Fruit fly (Drosophila melanogaster) whole organism, pupa: Measurements from ENCODE around the gene inaF-B.

Experiments used
- CG10348 ChIP-seq: fragments of 200-800 bp; sonication (Bioruptor generic); IDR thresholded peaks from 2 replicates; pipeline ENCODE4 v1.3.6; 2022; ENCODE audit warnings: missing biosample characterization, missing genetic modification characterization
- CG12605 ChIP-seq: fragments of 200-800 bp; sonication (Bioruptor generic); IDR thresholded peaks from 2 replicates; pipeline ENCODE4 v1.3.6; 2022; ENCODE audit warnings: missing biosample characterization, missing genetic modification characterization
- CG13204 ChIP-seq: fragments of 200-800 bp; sonication (Bioruptor generic); optimal IDR thresholded peaks from 2 replicates; lab custom pipeline; 2018; ENCODE audit warnings: missing biosample characterization, mild to moderate bottlenecking, missing genetic modification characterization, moderate library complexity
- CG14655 ChIP-seq: fragments of 200-800 bp; sonication (Bioruptor generic); optimal IDR thresholded peaks from 3 replicates; lab custom pipeline; 2017; ENCODE audit warnings: mild to moderate bottlenecking, missing biosample characterization, missing genetic modification reagents, missing genetic modification characterization
- CG15710 ChIP-seq: fragments of 200-800 bp; sonication (Bioruptor generic); optimal IDR thresholded peaks from 2 replicates; lab custom pipeline; 2018; ENCODE audit warnings: missing biosample characterization, mild to moderate bottlenecking, missing genetic modification characterization, moderate library complexity
- CG17806 ChIP-seq: fragments of 200-800 bp; sonication (Bioruptor generic); optimal IDR thresholded peaks from 2 replicates; lab custom pipeline; 2018; ENCODE audit warnings: missing biosample characterization, mild to moderate bottlenecking, missing genetic modification characterization, moderate library complexity
- CG32121 ChIP-seq: fragments of 200-800 bp; sonication (Bioruptor generic); IDR thresholded peaks from 2 replicates; pipeline ENCODE4 v1.3.6; 2022; ENCODE audit warnings: missing biosample characterization, missing genetic modification characterization
- CG34367 ChIP-seq: fragments of 200-800 bp; sonication (Bioruptor generic); optimal IDR thresholded peaks from 2 replicates; lab custom pipeline; 2018; ENCODE audit warnings: missing biosample characterization, mild to moderate bottlenecking, missing genetic modification characterization
- CG4496 ChIP-seq: fragments of 200-800 bp; sonication (Bioruptor generic); IDR thresholded peaks from 3 replicates; pipeline ENCODE4 v1.3.6; 2022; ENCODE audit warnings: missing biosample characterization, missing genetic modification characterization
- CG8159 ChIP-seq: fragments of 200-800 bp; sonication (Bioruptor generic); optimal IDR thresholded peaks from 3 replicates; lab custom pipeline; 2018; ENCODE audit warnings: missing biosample characterization, mild to moderate bottlenecking, missing genetic modification characterization, moderate library complexity
- CG8301 ChIP-seq: fragments of 200-800 bp; sonication (Bioruptor generic); optimal IDR thresholded peaks from 2 replicates; lab custom pipeline; 2018; ENCODE audit warnings: missing biosample characterization, mild to moderate bottlenecking, missing genetic modification characterization
- CG9948 ChIP-seq: fragments of 200-800 bp; sonication (Bioruptor generic); optimal IDR thresholded peaks from 2 replicates; lab custom pipeline; 2018; ENCODE audit warnings: missing biosample characterization, mild to moderate bottlenecking, missing genetic modification characterization, moderate library complexity
- D1 ChIP-seq: fragments of 200-800 bp; sonication (Bioruptor generic); optimal IDR thresholded peaks from 2 replicates; lab custom pipeline; 2018; ENCODE audit warnings: missing biosample characterization, mild to moderate bottlenecking, missing genetic modification characterization, moderate library complexity
- EcR ChIP-seq: fragments of 200-800 bp; sonication (Bioruptor generic); optimal IDR thresholded peaks from 3 replicates; lab custom pipeline; 2019; ENCODE audit warnings: missing biosample characterization, missing genetic modification characterization, mild to moderate bottlenecking, moderate library complexity, missing genetic modification reagents
- Ets98B ChIP-seq: fragments of 200-800 bp; sonication (Bioruptor generic); IDR thresholded peaks from 2 replicates; pipeline ENCODE4 v1.3.6; 2022; ENCODE audit warnings: missing biosample characterization, missing genetic modification characterization
- Pif1A ChIP-seq: fragments of 200-800 bp; sonication (Bioruptor generic); optimal IDR thresholded peaks from 3 replicates; lab custom pipeline; 2016; ENCODE audit warnings: missing biosample characterization, missing genetic modification characterization
- Pif1B ChIP-seq: fragments of 200-800 bp; sonication (Bioruptor generic); optimal IDR thresholded peaks from 3 replicates; lab custom pipeline; 2016; ENCODE audit warnings: missing biosample characterization, missing genetic modification characterization
- Snoo ChIP-seq: fragments of 200-800 bp; sonication (Bioruptor generic); optimal IDR thresholded peaks from 3 replicates; lab custom pipeline; 2017; ENCODE audit warnings: missing biosample characterization, mild to moderate bottlenecking, missing genetic modification characterization, inconsistent platforms
- fd96Ca ChIP-seq: fragments of 200-800 bp; sonication (Bioruptor generic); IDR thresholded peaks from 3 replicates; pipeline ENCODE4 v1.3.6; 2022; ENCODE audit warnings: missing biosample characterization, missing genetic modification characterization
- gl ChIP-seq: fragments of 200-800 bp; sonication (Bioruptor generic); optimal IDR thresholded peaks from 2 replicates; lab custom pipeline; 2018; ENCODE audit warnings: missing biosample characterization, mild to moderate bottlenecking, missing genetic modification characterization
- rn ChIP-seq: fragments of 200-800 bp; sonication (Bioruptor generic); IDR thresholded peaks from 2 replicates; pipeline ENCODE4 v1.3.6; 2022; ENCODE audit warnings: missing biosample characterization, missing genetic modification characterization

The inaF-B gene

DNA sequence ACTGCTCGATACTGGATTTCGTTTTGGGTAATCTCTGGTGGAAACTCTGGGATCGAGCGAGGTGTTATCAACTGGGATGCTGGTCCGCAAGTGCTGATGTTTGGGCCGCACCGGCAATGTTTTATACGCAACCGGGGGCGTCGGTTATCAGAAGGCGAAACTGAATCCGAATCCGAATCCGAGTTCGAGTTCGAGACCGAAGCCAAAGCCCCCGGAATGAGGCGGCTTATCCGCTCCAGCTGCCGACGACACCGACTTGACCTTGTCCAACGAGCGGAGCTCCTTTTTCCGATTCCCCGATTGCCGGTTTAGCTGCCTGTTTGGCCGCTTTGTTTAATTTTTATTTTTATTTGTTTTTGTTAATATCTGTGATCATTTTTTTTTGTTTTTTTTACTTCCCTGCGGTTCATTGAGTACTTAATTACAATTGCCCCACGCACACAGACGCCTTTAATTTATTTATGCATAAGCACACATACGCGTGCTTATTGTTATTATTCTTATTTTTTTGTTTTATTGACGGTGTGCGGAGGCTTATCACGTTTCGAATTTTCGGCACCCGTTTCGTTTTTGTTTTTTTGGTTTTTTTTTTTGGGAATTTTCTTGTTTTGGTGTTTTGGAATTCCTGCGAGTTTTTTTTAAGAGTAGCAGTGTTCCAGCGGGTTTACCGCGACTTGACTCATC, 27.5 kb downstream of the inaF-B start, which contains the start of gene CG2444:
TSS of gene CG2444 (minus strand) at position 372 of the 684 bp plus-strand sequence.
- TF ChIP-seq CG9948: no peak
- TF ChIP-seq EcR (GFP tag; lab: Kevin White, UChicago): peak; percentile 28
- peak; percentile 26 for TF ChIP-seq Snoo (tag; lab: Kevin White, UChicago)

DNA sequence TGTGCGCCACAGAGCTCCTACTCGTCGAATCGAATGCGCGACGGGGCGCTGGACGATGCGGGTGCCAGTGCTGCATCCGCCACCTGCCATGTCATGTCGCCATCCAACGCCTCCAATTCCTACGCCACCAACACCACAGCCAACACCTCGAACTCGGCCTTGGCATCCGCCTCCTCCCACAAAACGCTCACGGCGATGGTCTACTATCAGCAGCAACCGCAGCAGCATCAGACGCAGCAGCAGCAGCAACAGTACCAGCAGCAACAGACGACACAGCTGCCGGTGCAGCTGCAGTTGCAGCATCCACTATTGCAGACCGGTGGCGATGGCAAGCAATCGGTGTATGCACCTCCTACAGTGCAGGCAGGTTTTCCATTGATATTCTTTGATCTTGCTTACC, 31.8 kb downstream of the inaF-B start:
- TF ChIP-seq CG14655 (GFP tag; lab: Kevin White, UChicago) (no peak), CG4496 (GFP tag; lab: Robert Waterston, UW) (no peak), Snoo (tag; lab: Kevin White, UChicago) (no peak), CG13204 (GFP tag; lab: Kevin White, UChicago) (no peak), CG32121 (GFP tag; lab: Robert Waterston, UW) (no peak)

DNA sequence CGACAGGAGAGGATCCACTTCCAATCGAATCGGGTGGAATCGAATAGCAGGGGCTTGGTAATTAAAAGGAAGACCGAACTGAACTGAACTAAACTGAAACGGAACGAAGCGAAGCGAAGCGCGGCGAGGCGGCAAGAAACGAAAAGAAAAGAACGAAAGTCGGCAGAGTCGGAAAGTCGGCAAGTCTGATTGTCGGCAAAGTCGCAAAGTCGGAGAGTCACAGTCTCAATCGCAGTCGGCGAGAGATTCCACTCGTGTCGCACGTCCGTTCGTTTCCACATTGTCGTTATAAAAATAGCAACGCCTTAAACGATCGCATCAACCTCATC, 36.7 kb downstream of the inaF-B start:
- peak; percentile 32 for TF ChIP-seq gl (tag; lab: Kevin White, UChicago)
- no peak for TF ChIP-seq CG15710 (tag; lab: Kevin White, UChicago)
- TF ChIP-seq CG12605: 0 out of 2 replicates have a peak, but pooled peaks have one; percentile 19
- TF ChIP-seq Snoo (tag; lab: Kevin White, UChicago): no peak
- TF ChIP-seq CG4496 (GFP tag; lab: Robert Waterston, UW): 0 out of 3 replicates have a peak, but pooled peaks have one; percentile 18
- no peak for TF ChIP-seq CG17806 (tag; lab: Kevin White, UChicago)
- no peak for TF ChIP-seq CG8159 (tag; lab: Kevin White, UChicago)

DNA sequence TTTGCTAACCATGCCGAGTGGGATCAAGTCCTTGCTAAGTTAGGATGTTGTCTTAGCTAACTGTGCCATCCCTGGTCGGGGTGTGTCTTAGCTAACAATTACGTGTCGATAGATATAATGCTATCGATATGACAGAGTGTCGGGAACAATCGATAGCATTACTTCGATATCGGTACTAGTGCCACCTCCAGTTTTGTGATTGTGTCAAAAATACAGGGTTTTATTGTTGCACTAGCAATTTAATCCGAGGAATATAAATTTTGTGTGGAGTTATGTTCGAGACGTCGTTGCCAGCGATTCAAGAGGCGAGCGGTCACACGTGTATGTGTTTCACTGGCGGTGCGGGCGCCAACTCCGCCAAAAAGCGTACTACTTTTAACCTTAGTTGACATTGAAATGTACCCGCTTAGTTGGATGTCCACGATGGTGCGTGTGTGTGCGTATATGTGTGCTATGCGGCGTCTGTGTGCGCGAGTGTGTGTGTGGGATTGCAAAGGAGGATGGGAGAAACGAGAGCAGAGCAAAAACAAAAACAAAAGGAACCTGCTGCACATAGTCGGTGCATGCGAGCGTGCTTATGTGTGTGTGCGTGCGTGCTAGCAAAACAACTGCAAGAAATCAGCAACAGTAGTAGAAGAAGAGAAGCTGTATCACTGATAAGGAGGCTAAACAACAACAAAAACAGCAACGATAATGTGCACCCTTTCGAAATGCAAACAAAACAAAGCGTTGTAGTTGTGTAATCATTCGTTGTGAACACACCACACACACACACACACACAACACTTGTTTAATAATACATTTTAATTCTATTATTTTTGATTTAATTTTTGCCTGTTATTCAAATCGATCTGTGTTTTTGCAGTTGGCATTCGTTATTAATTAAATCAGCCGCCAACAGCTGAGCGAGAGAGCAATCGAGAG, 37.3 kb downstream of the inaF-B start, which contains the start of gene PhKgamma:
TSS of gene PhKgamma (plus strand) at position 179 of the 924 bp plus-strand sequence.
- peak; percentile 61 for TF ChIP-seq gl (tag; lab: Kevin White, UChicago)
- peak; percentile 37 for TF ChIP-seq CG17806 (tag; lab: Kevin White, UChicago)
- TF ChIP-seq rn (GFP tag; lab: Robert Waterston, UW): no peak
- no peak for TF ChIP-seq Snoo (tag; lab: Kevin White, UChicago)
- peak; percentile 37 for TF ChIP-seq CG8159 (tag; lab: Kevin White, UChicago)
- TF ChIP-seq EcR (GFP tag; lab: Kevin White, UChicago): peak; percentile 72
- TF ChIP-seq Pif1A (GFP tag; lab: Kevin White, UChicago): peak; percentile 38
- TF ChIP-seq CG4496 (GFP tag; lab: Robert Waterston, UW): peak; percentile 49; the same call in 2 of the 3 replicates
- peak; percentile 46 for TF ChIP-seq D1 (tag; lab: Kevin White, UChicago)
- TF ChIP-seq CG9948: no peak
- peak; percentile 75 for TF ChIP-seq CG14655 (GFP tag; lab: Kevin White, UChicago)
- TF ChIP-seq Pif1B (GFP tag; lab: Kevin White, UChicago): peak; percentile 43
- TF ChIP-seq CG15710 (tag; lab: Kevin White, UChicago): peak; percentile 27
- TF ChIP-seq CG32121 (GFP tag; lab: Robert Waterston, UW): no peak; the same call in 1 of the 2 replicates
- TF ChIP-seq CG13204 (GFP tag; lab: Kevin White, UChicago): peak; percentile 70
- TF ChIP-seq CG34367 (tag; lab: Kevin White, UChicago): peak; percentile 50
- peak; percentile 65; the same call in 2 of the 3 replicates for TF ChIP-seq fd96Ca
- TF ChIP-seq CG12605: peak; percentile 71
- no peak for TF ChIP-seq CG10348
- peak; percentile 67 for TF ChIP-seq Ets98B (GFP tag; lab: Robert Waterston, UW)
- TF ChIP-seq CG8301 (tag; lab: Kevin White, UChicago): peak; percentile 51
- TF ChIP-seq, all 21 proteins: peak for 16

DNA sequence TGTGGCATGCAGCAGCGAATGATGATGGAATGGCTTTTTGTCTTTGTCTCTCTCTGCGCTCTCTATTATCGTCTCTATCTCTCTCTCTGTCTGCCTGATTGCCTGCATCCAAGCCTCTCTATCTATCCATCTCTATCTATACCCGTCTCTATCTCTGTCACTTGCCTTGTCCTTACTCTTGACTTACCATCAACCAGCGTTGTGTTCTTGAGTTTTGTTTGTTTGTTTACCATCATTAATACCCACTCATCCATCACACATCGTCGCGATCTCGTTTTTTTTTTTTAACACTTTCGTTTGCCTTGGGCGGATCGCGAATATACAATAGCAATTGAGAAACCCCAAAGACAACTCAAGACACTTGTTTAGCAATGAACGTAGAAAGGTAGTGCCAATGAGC, 42.9 kb downstream of the inaF-B start:
- TF ChIP-seq EcR (GFP tag; lab: Kevin White, UChicago): peak; percentile 80
- no peak for TF ChIP-seq CG12605

DNA sequence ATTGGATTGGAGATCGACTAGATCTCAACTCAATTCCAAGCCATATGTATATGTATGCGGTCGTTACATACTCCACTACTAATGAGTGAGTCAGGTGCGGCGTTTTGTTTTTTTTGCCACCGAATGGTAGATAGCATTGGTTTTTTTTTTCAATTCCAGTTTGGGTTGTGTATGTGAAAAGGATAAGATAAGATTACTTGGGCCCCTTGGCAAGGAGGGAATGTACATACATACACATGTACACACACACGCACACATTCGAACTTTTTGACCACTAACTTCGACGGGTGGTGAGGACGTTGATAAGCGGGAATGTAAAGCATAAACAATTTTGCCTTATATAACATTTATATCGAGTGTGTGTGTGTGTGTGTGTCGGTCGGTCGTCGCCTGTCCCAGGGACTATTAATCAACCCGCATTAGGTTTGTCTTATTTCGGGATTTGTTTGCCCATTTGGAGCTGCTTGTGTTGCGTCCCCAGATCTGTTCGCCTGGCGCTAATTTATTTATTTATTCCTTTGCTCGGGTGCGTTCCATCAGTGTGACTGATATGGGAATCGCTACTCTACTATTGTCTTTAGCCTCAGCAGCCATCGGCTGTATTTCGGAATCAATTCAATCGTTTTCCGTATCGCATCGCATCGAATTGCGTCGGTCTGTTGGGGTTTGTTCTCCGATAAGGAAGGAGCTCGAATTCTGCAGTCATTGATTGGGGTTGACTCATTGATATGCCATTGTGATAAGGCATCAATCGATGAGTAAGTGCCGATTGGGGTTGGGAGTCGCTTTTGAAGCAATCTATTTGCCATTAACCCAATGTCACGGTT, 44.7 kb downstream of the inaF-B start:
- no peak for TF ChIP-seq CG17806 (tag; lab: Kevin White, UChicago)
- TF ChIP-seq Snoo (tag; lab: Kevin White, UChicago): no peak
- peak; percentile 15 for TF ChIP-seq EcR (GFP tag; lab: Kevin White, UChicago)
